Worm (Caenorhabditis elegans) whole organism, L4 larva: Measurements from ENCODE around the gene C52G5.2.

Experiments used
- aly-2 ChIP-seq: sonication (generic microtip); optimal IDR thresholded peaks from 2 replicates; lab custom pipeline; 2018; ENCODE audit warnings: missing biosample characterization, missing genetic modification characterization
- mep-1 ChIP-seq: fragments of 150-350 bp; sonication (generic microtip); optimal IDR thresholded peaks from 3 replicates; lab custom pipeline; 2014; ENCODE audit warnings: missing biosample characterization, missing genetic modification characterization
- nhr-6 ChIP-seq: fragments of 150-350 bp; optimal IDR thresholded peaks from 2 replicates; lab custom pipeline; 2014; ENCODE audit warnings: missing biosample characterization, missing genetic modification characterization
- tag-97 ChIP-seq: fragments of 200-800 bp; sonication (Bioruptor generic); IDR thresholded peaks from 2 replicates; pipeline ENCODE4 v1.3.6; 2022; ENCODE audit warnings: missing genetic modification characterization, missing compliant biosample characterization

ce11 chrX:12854135-12854534, 11.0 kb downstream of the C52G5.2 start:
- TF ChIP-seq aly-2 (tag; lab: Kevin White, UChicago) (no peak), nhr-6 (tag; lab: Kevin White, UChicago) (no peak), mep-1 (tag; lab: Kevin White, UChicago) (no peak), tag-97 (GFP tag; lab: Robert Waterston, UW) (no peak)
